Fruit fly (Drosophila melanogaster) whole organism, wandering third instar larva: Measurements from ENCODE around the gene Polr2J.

Source experiments
- CG9705 ChIP-seq: fragments of 200-800 bp; sonication (Bioruptor generic); optimal IDR thresholded peaks from 2 replicates; lab custom pipeline; 2018; ENCODE audit warnings: missing biosample characterization, mild to moderate bottlenecking, missing genetic modification characterization
- CrebA ChIP-seq: fragments of 200-800 bp; sonication (Bioruptor generic); optimal IDR thresholded peaks from 2 replicates; lab custom pipeline; 2016; ENCODE audit warnings: missing biosample characterization, mild to moderate bottlenecking, missing genetic modification characterization, borderline replicate concordance
- Dfd ChIP-seq: fragments of >200 bp; optimal IDR thresholded peaks from 2 replicates; lab custom pipeline; 2017; ENCODE audit warnings: missing biosample characterization, missing genetic modification characterization
- Dif ChIP-seq: fragments of 200-275, 200-300 bp; sonication (Bioruptor generic); optimal IDR thresholded peaks from 2 replicates; lab custom pipeline; 2018; ENCODE audit warnings: missing biosample characterization, missing genetic modification characterization; ENCODE audit not compliant: partially characterized antibody
- GATAd ChIP-seq: sonication (Bioruptor generic); optimal IDR thresholded peaks from 2 replicates; lab custom pipeline; 2016; ENCODE audit warnings: missing biosample characterization, missing genetic modification characterization
- Hnf4 ChIP-seq: fragments of 200-800 bp; sonication (Bioruptor generic); optimal IDR thresholded peaks from 2 replicates; lab custom pipeline; 2016; ENCODE audit warnings: missing biosample characterization, mild to moderate bottlenecking, missing genetic modification characterization
- Hr78 ChIP-seq: fragments of >200 bp; optimal IDR thresholded peaks from 2 replicates; lab custom pipeline; 2017; ENCODE audit warnings: missing biosample characterization, missing genetic modification characterization
- Jra ChIP-seq: sonication (Bioruptor generic); optimal IDR thresholded peaks from 2 replicates; lab custom pipeline; 2016; ENCODE audit warnings: missing biosample characterization, missing genetic modification characterization
- Myc ChIP-seq: fragments of >200 bp; optimal IDR thresholded peaks from 2 replicates; lab custom pipeline; 2017
- N ChIP-seq: fragments of >200 bp; optimal IDR thresholded peaks from 2 replicates; lab custom pipeline; 2018; ENCODE audit warnings: missing biosample characterization, missing external identifiers, missing genetic modification characterization
- OdsH ChIP-seq: fragments of 200-800 bp; sonication (Bioruptor generic); optimal IDR thresholded peaks from 2 replicates; lab custom pipeline; 2016; ENCODE audit warnings: missing biosample characterization, mild to moderate bottlenecking, missing genetic modification characterization
- Rel ChIP-seq, 2 experiments: fragments of 200-800 bp; sonication (Bioruptor generic) in 1 of 2; optimal IDR thresholded peaks; 2 replicates in 1 of 2; 3 replicates in 1 of 2; lab custom pipeline; 2016 to 2019; ENCODE audit warnings: mild to moderate bottlenecking in 2 of 2, missing biosample characterization in 2 of 2, missing genetic modification characterization in 2 of 2, moderate library complexity in 1 of 2
- Sp1 ChIP-seq: fragments of 200-800 bp; sonication (Bioruptor generic); optimal IDR thresholded peaks from 3 replicates; lab custom pipeline; 2019; ENCODE audit warnings: missing biosample characterization, mild to moderate bottlenecking, missing genetic modification characterization, moderate library complexity
- Vsx2 ChIP-seq: fragments of 200-300, 225-300 bp; sonication (Bioruptor generic); optimal IDR thresholded peaks from 2 replicates; lab custom pipeline; 2018; ENCODE audit warnings: missing biosample characterization, missing genetic modification characterization; ENCODE audit not compliant: partially characterized antibody
- br ChIP-seq: fragments of 200-800 bp; sonication (Bioruptor generic); optimal IDR thresholded peaks from 2 replicates; lab custom pipeline; 2016; ENCODE audit warnings: missing biosample characterization, missing genetic modification characterization
- brk ChIP-seq: fragments of 200-800 bp; sonication (Bioruptor generic); optimal IDR thresholded peaks from 2 replicates; lab custom pipeline; 2016; ENCODE audit warnings: missing biosample characterization, mild to moderate bottlenecking, missing genetic modification characterization
- dl ChIP-seq, 2 experiments: fragments of 175-275, 200-275 bp in 1 of 2; fragments of 200-275 bp in 1 of 2; sonication (Bioruptor generic); optimal IDR thresholded peaks; lab custom pipeline; 2018; ENCODE audit warnings: mild to moderate bottlenecking in 2 of 2, missing biosample characterization in 2 of 2, missing genetic modification characterization in 2 of 2, moderate library complexity in 2 of 2; ENCODE audit not compliant: partially characterized antibody in 2 of 2, insufficient read depth in 1 of 2
- dmrt93B ChIP-seq: fragments of 200-800 bp; sonication (Bioruptor generic); optimal IDR thresholded peaks from 2 replicates; lab custom pipeline; 2018; ENCODE audit warnings: missing biosample characterization, mild to moderate bottlenecking, missing genetic modification characterization
- ey ChIP-seq: fragments of 200-800 bp; sonication (Bioruptor generic); optimal IDR thresholded peaks from 2 replicates; lab custom pipeline; 2016; ENCODE audit warnings: missing biosample characterization, missing genetic modification characterization
- foxo ChIP-seq, 2 experiments: fragments of 200-800 bp; sonication (Bioruptor generic); optimal IDR thresholded peaks; 2 replicates in 1 of 2; 3 replicates in 1 of 2; lab custom pipeline; 2016 to 2017; ENCODE audit warnings: missing biosample characterization in 2 of 2, missing genetic modification characterization in 2 of 2
- fru ChIP-seq: fragments of 200-800 bp; sonication (Bioruptor generic); optimal IDR thresholded peaks from 3 replicates; lab custom pipeline; 2016; ENCODE audit warnings: missing biosample characterization, mild to moderate bottlenecking, missing genetic modification characterization
- h ChIP-seq: fragments of 200-800 bp; sonication (Bioruptor generic); optimal IDR thresholded peaks from 3 replicates; lab custom pipeline; 2016; ENCODE audit warnings: missing biosample characterization, mild to moderate bottlenecking, missing genetic modification characterization
- jim ChIP-seq: fragments of 175-275, 200-325 bp; sonication (Bioruptor generic); optimal IDR thresholded peaks from 2 replicates; lab custom pipeline; 2016; ENCODE audit warnings: missing biosample characterization, mild to moderate bottlenecking, missing genetic modification characterization
- lola ChIP-seq: fragments of >200 bp; optimal IDR thresholded peaks from 2 replicates; lab custom pipeline; 2017; ENCODE audit warnings: missing biosample characterization, missing genetic modification characterization
- psq ChIP-seq: fragments of 200-800 bp; sonication (Bioruptor generic); optimal IDR thresholded peaks from 3 replicates; lab custom pipeline; 2017; ENCODE audit warnings: missing biosample characterization, mild to moderate bottlenecking, missing genetic modification characterization, moderate library complexity
- rgr ChIP-seq: fragments of 200-800 bp; sonication (Bioruptor generic); optimal IDR thresholded peaks from 3 replicates; lab custom pipeline; 2016; ENCODE audit warnings: missing biosample characterization, mild to moderate bottlenecking, missing genetic modification characterization
- sv ChIP-seq: fragments of 200-800 bp; sonication (Bioruptor generic); optimal IDR thresholded peaks from 3 replicates; lab custom pipeline; 2016; ENCODE audit warnings: missing biosample characterization, missing genetic modification characterization
- tai ChIP-seq: sonication (Bioruptor generic); optimal IDR thresholded peaks from 2 replicates; lab custom pipeline; 2016; ENCODE audit warnings: missing biosample characterization, missing genetic modification characterization
- usp ChIP-seq: fragments of >200 bp; optimal IDR thresholded peaks from 2 replicates; lab custom pipeline; 2017; ENCODE audit warnings: missing biosample characterization, missing genetic modification characterization
- woc ChIP-seq: sonication (Bioruptor generic); optimal IDR thresholded peaks from 2 replicates; lab custom pipeline; 2016; ENCODE audit warnings: missing biosample characterization, mild to moderate bottlenecking, missing genetic modification characterization

Polr2J gene

dm6 chr2L:17427929-17428456, 17.8 kb upstream of the Polr2J start:
- TF ChIP-seq Dfd (GFP tag; lab: Kevin White, UChicago), result no peak
- peak; percentile 93 for TF ChIP-seq Dif (GFP tag; lab: Kevin White, UChicago)
- peak; percentile 50 for TF ChIP-seq CrebA (GFP tag; lab: Kevin White, UChicago)
- TF ChIP-seq tai (GFP tag; lab: Kevin White, UChicago), result no peak
- TF ChIP-seq Vsx2 (GFP tag; lab: Kevin White, UChicago), result no peak
- TF ChIP-seq Jra (GFP tag; lab: Kevin White, UChicago), result no peak
- TF ChIP-seq CG9705 (GFP tag; lab: Kevin White, UChicago), result no peak
- TF ChIP-seq brk (GFP tag; lab: Kevin White, UChicago), result peak; percentile 8
- TF ChIP-seq lola (GFP tag; lab: Kevin White, UChicago), result no peak
- TF ChIP-seq ey (GFP tag; lab: Kevin White, UChicago), result no peak
- peak; percentile 24 for TF ChIP-seq psq (GFP tag; lab: Kevin White, UChicago)
- TF ChIP-seq Sp1 (GFP tag; lab: Kevin White, UChicago), result peak; percentile 20
- no peak for TF ChIP-seq GATAd
- no peak for TF ChIP-seq sv (GFP tag; lab: Kevin White, UChicago)
- peak; percentile 41 for TF ChIP-seq br (GFP tag; lab: Kevin White, UChicago)
- TF ChIP-seq Myc (lab: Kevin White, UChicago), result no peak
- peak; percentile 39 for TF ChIP-seq Hnf4 (GFP tag; lab: Kevin White, UChicago)
- peak in 1 of 2 experiments; percentile 8 for TF ChIP-seq foxo (GFP tag; optimal IDR thresholded peaks at IDR 0.05; lab: Kevin White, UChicago)
- TF ChIP-seq rgr (GFP tag; lab: Kevin White, UChicago), result peak; percentile 33
- TF ChIP-seq fru (GFP tag; lab: Kevin White, UChicago), result peak; percentile 8
- TF ChIP-seq dl (GFP tag; optimal IDR thresholded peaks at IDR 0.05; lab: Kevin White, UChicago; ENCODE audit: insufficient read depth in 1 of 2, partially characterized antibody in 2 of 2), result peak; percentile 78 to 83
- TF ChIP-seq N (GFP tag; lab: Kevin White, UChicago), result no peak
- no peak for TF ChIP-seq jim (GFP tag; lab: Kevin White, UChicago)
- no peak for TF ChIP-seq Hr78
- TF ChIP-seq OdsH (GFP tag; lab: Kevin White, UChicago), result no peak
- peak; percentile 41 for TF ChIP-seq Rel (GFP tag; optimal IDR thresholded peaks at IDR 0.05; lab: Kevin White, UChicago)
- peak; percentile 61 for TF ChIP-seq Rel (tag; optimal IDR thresholded peaks at IDR 0.05; lab: Kevin White, UChicago)
- no peak for TF ChIP-seq woc (GFP tag; lab: Kevin White, UChicago)
- no peak for TF ChIP-seq usp (GFP tag; lab: Kevin White, UChicago)
- peak; percentile 86 for TF ChIP-seq h (GFP tag; lab: Kevin White, UChicago)

- TF ChIP-seq foxo (GFP tag; optimal IDR thresholded peaks at IDR 0.05; lab: Kevin White, UChicago) (peak in 1 of 2 experiments; percentile 3), sv (GFP tag; lab: Kevin White, UChicago) (no peak), fru (GFP tag; lab: Kevin White, UChicago) (peak; percentile 1), ey (GFP tag; lab: Kevin White, UChicago) (peak; percentile 8)
- TF ChIP-seq, all 38 proteins: peak for 3
Observed at dm6 chr2L:17427187-17427586, 17.0 kb upstream of the Polr2J start.

DNA sequence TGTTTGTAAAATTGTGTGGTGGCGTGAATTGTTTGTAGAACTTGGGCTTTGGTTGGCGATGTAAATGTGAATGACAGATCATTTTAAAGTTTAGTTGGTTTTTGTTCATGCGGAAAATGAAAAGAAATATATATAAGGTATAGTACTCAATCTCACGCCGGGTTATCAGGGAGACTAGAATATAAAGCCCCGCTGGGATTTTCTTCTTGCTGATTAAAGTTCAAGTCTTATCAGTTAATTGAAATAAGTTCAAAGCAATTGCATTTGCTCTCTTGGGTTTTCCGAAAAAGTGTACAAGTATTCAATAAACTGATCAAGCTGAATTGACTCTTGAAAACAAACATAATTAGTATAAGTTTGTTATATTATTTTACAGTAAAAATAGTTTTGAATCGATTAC, 15.2 kb upstream of the Polr2J start:
- TF ChIP-seq Rel (GFP tag; optimal IDR thresholded peaks at IDR 0.05; lab: Kevin White, UChicago) (no peak), Rel (tag; optimal IDR thresholded peaks at IDR 0.05; lab: Kevin White, UChicago) (peak; percentile 84), GATAd (no peak)

dm6 chr2L:17425005-17425404, 14.8 kb upstream of the Polr2J start:
- TF ChIP-seq Dfd (GFP tag; lab: Kevin White, UChicago), result no peak
- no peak for TF ChIP-seq dmrt93B (GFP tag; lab: Kevin White, UChicago)
- TF ChIP-seq Jra (GFP tag; lab: Kevin White, UChicago), result no peak
- no peak for TF ChIP-seq dl (GFP tag; optimal IDR thresholded peaks at IDR 0.05; lab: Kevin White, UChicago; ENCODE audit: insufficient read depth in 1 of 2, partially characterized antibody in 2 of 2)
- TF ChIP-seq GATAd, result no peak
- no peak for TF ChIP-seq brk (GFP tag; lab: Kevin White, UChicago)
- TF ChIP-seq woc (GFP tag; lab: Kevin White, UChicago), result no peak
- TF ChIP-seq OdsH (GFP tag; lab: Kevin White, UChicago), result no peak
